Fruit fly (Drosophila melanogaster) whole organism, prepupa: ENCODE data around the gene orion.

Experiments used
- Blimp-1 ChIP-seq: fragments of 200-800 bp; sonication (Bioruptor generic); optimal IDR thresholded peaks from 3 replicates; lab custom pipeline; 2017; ENCODE audit warnings: missing biosample characterization, missing genetic modification characterization, mild to moderate bottlenecking, moderate library complexity, missing genetic modification reagents
- CG10631 ChIP-seq: fragments of 200-800 bp; sonication (Bioruptor generic); optimal IDR thresholded peaks from 2 replicates; lab custom pipeline; 2016; ENCODE audit warnings: missing biosample characterization, missing genetic modification characterization
- CG3032 ChIP-seq: fragments of 200-800 bp; optimal IDR thresholded peaks from 2 replicates; lab custom pipeline; 2019; ENCODE audit warnings: missing biosample characterization, mild to moderate bottlenecking, missing genetic modification characterization, moderate library complexity
- CG31627 ChIP-seq: fragments of 200-800 bp; sonication (Bioruptor generic); optimal IDR thresholded peaks from 3 replicates; lab custom pipeline; 2016; ENCODE audit warnings: missing biosample characterization, missing genetic modification characterization
- CG32006 ChIP-seq: fragments of 200-800 bp; sonication (Bioruptor generic); optimal IDR thresholded peaks from 3 replicates; lab custom pipeline; 2017; ENCODE audit warnings: missing biosample characterization, mild to moderate bottlenecking, missing genetic modification characterization
- CG34406 ChIP-seq: fragments of 200-800 bp; sonication (Bioruptor generic); optimal IDR thresholded peaks from 3 replicates; lab custom pipeline; 2016; ENCODE audit warnings: missing biosample characterization, missing genetic modification characterization
- CG6808 ChIP-seq: fragments of 200-800 bp; sonication (Bioruptor generic); optimal IDR thresholded peaks from 3 replicates; lab custom pipeline; 2017; ENCODE audit warnings: missing biosample characterization, missing genetic modification characterization, mild to moderate bottlenecking, moderate library complexity, missing genetic modification reagents
- CG8119 ChIP-seq: fragments of 200-800 bp; sonication (Bioruptor generic); IDR thresholded peaks from 3 replicates; pipeline ENCODE4 v1.3.6; 2022; ENCODE audit warnings: missing biosample characterization, missing genetic modification characterization
- CG9139 ChIP-seq: fragments of 200-800 bp; sonication (Bioruptor generic); optimal IDR thresholded peaks from 3 replicates; lab custom pipeline; 2017; ENCODE audit warnings: missing biosample characterization, mild to moderate bottlenecking, missing genetic modification characterization
- Eip78C ChIP-seq: fragments of 200-800 bp; sonication (Bioruptor generic); peaks from one replicate; lab custom pipeline; 2016; ENCODE audit warnings: missing biosample characterization, missing genetic modification characterization
- Hr38 ChIP-seq: sonication (Bioruptor generic); optimal IDR thresholded peaks from 2 replicates; lab custom pipeline; 2016; ENCODE audit warnings: missing biosample characterization, missing genetic modification characterization
- acj6 ChIP-seq: fragments of 200-800 bp; sonication (Bioruptor generic); optimal IDR thresholded peaks from 3 replicates; lab custom pipeline; 2016; ENCODE audit warnings: missing biosample characterization, missing genetic modification characterization
- cyc ChIP-seq: fragments of 200-800 bp; sonication (Bioruptor generic); optimal IDR thresholded peaks from 3 replicates; lab custom pipeline; 2016; ENCODE audit warnings: missing biosample characterization, missing genetic modification characterization
- fd85E ChIP-seq: fragments of 200-800 bp; sonication (Bioruptor generic); optimal IDR thresholded peaks from 3 replicates; lab custom pipeline; 2016; ENCODE audit warnings: missing biosample characterization, missing genetic modification characterization
- fkh ChIP-seq: fragments of 200-800 bp; sonication (Bioruptor generic); optimal IDR thresholded peaks from 3 replicates; lab custom pipeline; 2017; ENCODE audit warnings: missing biosample characterization, mild to moderate bottlenecking, missing genetic modification characterization, moderate library complexity
- salr ChIP-seq, 2 experiments: fragments of 200-800 bp; sonication (Bioruptor generic); optimal IDR thresholded peaks; 3 replicates each; lab custom pipeline; 2016 to 2018; ENCODE audit warnings: missing biosample characterization in 2 of 2, missing genetic modification characterization in 2 of 2, mild to moderate bottlenecking in 1 of 2
- ss ChIP-seq, 2 experiments: fragments of 200-800 bp; sonication (Bioruptor generic); optimal IDR thresholded peaks; 2 replicates in 1 of 2; 3 replicates in 1 of 2; lab custom pipeline; 2017 to 2018; ENCODE audit warnings: mild to moderate bottlenecking in 2 of 2, missing biosample characterization in 2 of 2, missing genetic modification characterization in 2 of 2, moderate library complexity in 1 of 2
- svp ChIP-seq: fragments of 200-800 bp; sonication (Bioruptor generic); peaks from one replicate; lab custom pipeline; 2016; ENCODE audit warnings: missing biosample characterization, missing genetic modification characterization
- vri ChIP-seq: fragments of 200-800 bp; sonication (Bioruptor generic); optimal IDR thresholded peaks from 3 replicates; lab custom pipeline; 2016; ENCODE audit warnings: missing biosample characterization, mild to moderate bottlenecking, missing genetic modification characterization

orion gene

dm6 chrX:7891596-7892538 is 54.8 kb downstream of the orion start, which contains the start of gene Nek2 (continued):
- no peak for TF ChIP-seq cyc (GFP tag; lab: Kevin White, UChicago)
- TF ChIP-seq CG8119 = no peak
- TF ChIP-seq vri (GFP tag; lab: Kevin White, UChicago) = peak; percentile 15
- TF ChIP-seq Hr38 (GFP tag; lab: Kevin White, UChicago) = no peak
- peak; percentile 79 for TF ChIP-seq Eip78C
- no peak for TF ChIP-seq fd85E (GFP tag; lab: Kevin White, UChicago)
- no peak for TF ChIP-seq CG31627
- peak; percentile 34 for TF ChIP-seq CG3032 (tag; lab: Kevin White, UChicago)
- peak; percentile 6 for TF ChIP-seq Blimp-1 (GFP tag; lab: Kevin White, UChicago)
- no peak for TF ChIP-seq salr (GFP tag; optimal IDR thresholded peaks at IDR 0.05; lab: Kevin White, UChicago)
- peak; percentile 26 for TF ChIP-seq CG10631 (GFP tag; lab: Kevin White, UChicago)
- TF ChIP-seq CG6808 (GFP tag; lab: Kevin White, UChicago) = peak; percentile 50
- TF ChIP-seq CG34406 = no peak
- no peak for TF ChIP-seq fkh (GFP tag; lab: Kevin White, UChicago)
- peak; percentile 37 for TF ChIP-seq svp (GFP tag; lab: Kevin White, UChicago)
- TF ChIP-seq acj6 = peak; percentile 14
- TF ChIP-seq CG9139 (GFP tag; lab: Kevin White, UChicago) = no peak
- peak; percentile 42 to 52 for TF ChIP-seq ss (GFP tag; optimal IDR thresholded peaks at IDR 0.05; lab: Kevin White, UChicago)
- peak; percentile 31 for TF ChIP-seq CG32006 (GFP tag; lab: Kevin White, UChicago)
